Fruit fly (Drosophila melanogaster) whole organism, wandering third instar larva: ENCODE measurements around the gene lwr.

Source experiments
- Abd-B ChIP-seq: fragments of >200 bp; optimal IDR thresholded peaks from 2 replicates; lab custom pipeline; 2017; ENCODE audit warnings: missing biosample characterization, missing genetic modification characterization
- CG32264 ChIP-seq: fragments of 200-800 bp; sonication (Bioruptor generic); optimal IDR thresholded peaks from 2 replicates; lab custom pipeline; 2016; ENCODE audit warnings: missing biosample characterization, missing genetic modification characterization
- CG9705 ChIP-seq: fragments of 200-800 bp; sonication (Bioruptor generic); optimal IDR thresholded peaks from 2 replicates; lab custom pipeline; 2018; ENCODE audit warnings: missing biosample characterization, mild to moderate bottlenecking, missing genetic modification characterization
- Dfd ChIP-seq: fragments of >200 bp; optimal IDR thresholded peaks from 2 replicates; lab custom pipeline; 2017; ENCODE audit warnings: missing biosample characterization, missing genetic modification characterization
- Dif ChIP-seq: fragments of 200-275, 200-300 bp; sonication (Bioruptor generic); optimal IDR thresholded peaks from 2 replicates; lab custom pipeline; 2018; ENCODE audit warnings: missing biosample characterization, missing genetic modification characterization; ENCODE audit not compliant: partially characterized antibody
- HLH106 ChIP-seq: fragments of 200-800 bp; optimal IDR thresholded peaks from 3 replicates; lab custom pipeline; 2019; ENCODE audit warnings: missing biosample characterization, mild to moderate bottlenecking, missing genetic modification characterization, moderate library complexity
- Hnf4 ChIP-seq: fragments of 200-800 bp; sonication (Bioruptor generic); optimal IDR thresholded peaks from 2 replicates; lab custom pipeline; 2016; ENCODE audit warnings: missing biosample characterization, mild to moderate bottlenecking, missing genetic modification characterization
- Hr78 ChIP-seq: fragments of >200 bp; optimal IDR thresholded peaks from 2 replicates; lab custom pipeline; 2017; ENCODE audit warnings: missing biosample characterization, missing genetic modification characterization
- Hr83 ChIP-seq: fragments of 200-300 bp; sonication (Bioruptor generic); optimal IDR thresholded peaks from 2 replicates; lab custom pipeline; 2016; ENCODE audit warnings: missing biosample characterization, mild to moderate bottlenecking, missing genetic modification characterization, moderate library complexity; ENCODE audit not compliant: poor library complexity, severe bottlenecking
- Mio ChIP-seq: sonication (Bioruptor generic); optimal IDR thresholded peaks from 2 replicates; lab custom pipeline; 2016; ENCODE audit warnings: missing biosample characterization, missing genetic modification characterization
- N ChIP-seq: fragments of >200 bp; optimal IDR thresholded peaks from 2 replicates; lab custom pipeline; 2018; ENCODE audit warnings: missing biosample characterization, missing external identifiers, missing genetic modification characterization
- OdsH ChIP-seq: fragments of 200-800 bp; sonication (Bioruptor generic); optimal IDR thresholded peaks from 2 replicates; lab custom pipeline; 2016; ENCODE audit warnings: missing biosample characterization, mild to moderate bottlenecking, missing genetic modification characterization
- Rel ChIP-seq, 2 experiments: fragments of 200-800 bp; sonication (Bioruptor generic) in 1 of 2; optimal IDR thresholded peaks; 2 replicates in 1 of 2; 3 replicates in 1 of 2; lab custom pipeline; 2016 to 2019; ENCODE audit warnings: mild to moderate bottlenecking in 2 of 2, missing biosample characterization in 2 of 2, missing genetic modification characterization in 2 of 2, moderate library complexity in 1 of 2
- Sp1 ChIP-seq: fragments of 200-800 bp; sonication (Bioruptor generic); optimal IDR thresholded peaks from 3 replicates; lab custom pipeline; 2019; ENCODE audit warnings: missing biosample characterization, mild to moderate bottlenecking, missing genetic modification characterization, moderate library complexity
- br ChIP-seq: fragments of 200-800 bp; sonication (Bioruptor generic); optimal IDR thresholded peaks from 2 replicates; lab custom pipeline; 2016; ENCODE audit warnings: missing biosample characterization, missing genetic modification characterization
- dl ChIP-seq, 2 experiments: fragments of 175-275, 200-275 bp in 1 of 2; fragments of 200-275 bp in 1 of 2; sonication (Bioruptor generic); optimal IDR thresholded peaks; lab custom pipeline; 2018; ENCODE audit warnings: mild to moderate bottlenecking in 2 of 2, missing biosample characterization in 2 of 2, missing genetic modification characterization in 2 of 2, moderate library complexity in 2 of 2; ENCODE audit not compliant: partially characterized antibody in 2 of 2, insufficient read depth in 1 of 2
- dmrt93B ChIP-seq: fragments of 200-800 bp; sonication (Bioruptor generic); optimal IDR thresholded peaks from 2 replicates; lab custom pipeline; 2018; ENCODE audit warnings: missing biosample characterization, mild to moderate bottlenecking, missing genetic modification characterization
- foxo ChIP-seq, 2 experiments: fragments of 200-800 bp; sonication (Bioruptor generic); optimal IDR thresholded peaks; 2 replicates in 1 of 2; 3 replicates in 1 of 2; lab custom pipeline; 2016 to 2017; ENCODE audit warnings: missing biosample characterization in 2 of 2, missing genetic modification characterization in 2 of 2
- lola ChIP-seq: fragments of >200 bp; optimal IDR thresholded peaks from 2 replicates; lab custom pipeline; 2017; ENCODE audit warnings: missing biosample characterization, missing genetic modification characterization
- pan ChIP-seq: fragments of >200 bp; optimal IDR thresholded peaks from 2 replicates; lab custom pipeline; 2017
- psq ChIP-seq: fragments of 200-800 bp; sonication (Bioruptor generic); optimal IDR thresholded peaks from 3 replicates; lab custom pipeline; 2017; ENCODE audit warnings: missing biosample characterization, mild to moderate bottlenecking, missing genetic modification characterization, moderate library complexity
- rgr ChIP-seq: fragments of 200-800 bp; sonication (Bioruptor generic); optimal IDR thresholded peaks from 3 replicates; lab custom pipeline; 2016; ENCODE audit warnings: missing biosample characterization, mild to moderate bottlenecking, missing genetic modification characterization
- sage ChIP-seq: fragments of 200-800 bp; sonication (Bioruptor generic); optimal IDR thresholded peaks from 2 replicates; lab custom pipeline; 2016; ENCODE audit warnings: missing biosample characterization, mild to moderate bottlenecking, missing genetic modification characterization
- sv ChIP-seq: fragments of 200-800 bp; sonication (Bioruptor generic); optimal IDR thresholded peaks from 3 replicates; lab custom pipeline; 2016; ENCODE audit warnings: missing biosample characterization, missing genetic modification characterization
- tai ChIP-seq: sonication (Bioruptor generic); optimal IDR thresholded peaks from 2 replicates; lab custom pipeline; 2016; ENCODE audit warnings: missing biosample characterization, missing genetic modification characterization
- usp ChIP-seq: fragments of >200 bp; optimal IDR thresholded peaks from 2 replicates; lab custom pipeline; 2017; ENCODE audit warnings: missing biosample characterization, missing genetic modification characterization
- woc ChIP-seq: sonication (Bioruptor generic); optimal IDR thresholded peaks from 2 replicates; lab custom pipeline; 2016; ENCODE audit warnings: missing biosample characterization, mild to moderate bottlenecking, missing genetic modification characterization

lwr gene

dm6 chr2L:506443-506842, 35.9 kb downstream of the lwr start:
- TF ChIP-seq woc (GFP tag; lab: Kevin White, UChicago) (no peak), Rel (GFP tag; optimal IDR thresholded peaks at IDR 0.05; lab: Kevin White, UChicago) (no peak), Rel (tag; optimal IDR thresholded peaks at IDR 0.05; lab: Kevin White, UChicago) (peak; percentile 6)

- TF ChIP-seq tai (GFP tag; lab: Kevin White, UChicago) (no peak), N (no peak), Abd-B (GFP tag; lab: Kevin White, UChicago) (no peak)
These were observed 37.4 kb downstream of the lwr start for dm6 chr2L:505009-505408.

dm6 chr2L:501622-502021, 40.8 kb downstream of the lwr start:
- TF ChIP-seq OdsH (GFP tag; lab: Kevin White, UChicago) (no peak), dl (GFP tag; optimal IDR thresholded peaks at IDR 0.05; lab: Kevin White, UChicago; ENCODE audit: insufficient read depth in 1 of 2, partially characterized antibody in 2 of 2) (peak; percentile 4 to 49), Dif (GFP tag; lab: Kevin White, UChicago) (peak; percentile 50)

- TF ChIP-seq Sp1 (GFP tag; lab: Kevin White, UChicago) = no peak
- peak; percentile 19 for TF ChIP-seq psq (GFP tag; lab: Kevin White, UChicago)
These were observed 42.4 kb downstream of the lwr start for dm6 chr2L:499939-500338.

- TF ChIP-seq Dfd (GFP tag; lab: Kevin White, UChicago) (no peak), tai (GFP tag; lab: Kevin White, UChicago) (no peak), HLH106 (tag; lab: Kevin White, UChicago) (no peak), N (no peak), Dif (GFP tag; lab: Kevin White, UChicago) (no peak), rgr (GFP tag; lab: Kevin White, UChicago) (no peak), Rel (GFP tag; optimal IDR thresholded peaks at IDR 0.05; lab: Kevin White, UChicago) (no peak), Rel (tag; optimal IDR thresholded peaks at IDR 0.05; lab: Kevin White, UChicago) (no peak), usp (GFP tag; lab: Kevin White, UChicago) (no peak), Hr83 (GFP tag; lab: Kevin White, UChicago) (no peak), pan (lab: Kevin White, UChicago) (no peak), CG9705 (GFP tag; lab: Kevin White, UChicago) (no peak), CG32264 (GFP tag; lab: Kevin White, UChicago) (no peak), dmrt93B (GFP tag; lab: Kevin White, UChicago) (no peak)
- TF ChIP-seq, all 38 proteins: peak for 0
These were observed 43.9 kb downstream of the lwr start for dm6 chr2L:498474-498821.

dm6 chr2L:497657-498473, 44.5 kb downstream of the lwr start:
- TF ChIP-seq Abd-B (GFP tag; lab: Kevin White, UChicago) (no peak), CG9705 (GFP tag; lab: Kevin White, UChicago) (no peak), CG32264 (GFP tag; lab: Kevin White, UChicago) (no peak), psq (GFP tag; lab: Kevin White, UChicago) (no peak), foxo (GFP tag; optimal IDR thresholded peaks at IDR 0.05; lab: Kevin White, UChicago) (no peak), sage (GFP tag; lab: Kevin White, UChicago) (no peak)

- TF ChIP-seq CG9705 (GFP tag; lab: Kevin White, UChicago) (no peak), lola (GFP tag; lab: Kevin White, UChicago) (no peak), Dif (GFP tag; lab: Kevin White, UChicago) (no peak), Rel (GFP tag; optimal IDR thresholded peaks at IDR 0.05; lab: Kevin White, UChicago) (no peak), Rel (tag; optimal IDR thresholded peaks at IDR 0.05; lab: Kevin White, UChicago) (no peak), Hr78 (GFP tag; lab: Kevin White, UChicago) (no peak), Hnf4 (no peak), psq (GFP tag; lab: Kevin White, UChicago) (no peak), Mio (no peak), dmrt93B (GFP tag; lab: Kevin White, UChicago) (no peak), sv (GFP tag; lab: Kevin White, UChicago) (no peak), HLH106 (tag; lab: Kevin White, UChicago) (no peak), dl (GFP tag; optimal IDR thresholded peaks at IDR 0.05; lab: Kevin White, UChicago; ENCODE audit: insufficient read depth in 1 of 2, partially characterized antibody in 2 of 2) (no peak), br (GFP tag; lab: Kevin White, UChicago) (no peak), OdsH (GFP tag; lab: Kevin White, UChicago) (no peak), woc (GFP tag; lab: Kevin White, UChicago) (no peak), rgr (GFP tag; lab: Kevin White, UChicago) (no peak)
These were observed 45.5 kb downstream of the lwr start for dm6 chr2L:496841-497240.
